Fruit fly (Drosophila melanogaster) whole organism, pupa: ENCODE results near the gene CG31287.

Source experiments
- CG10348 ChIP-seq: fragments of 200-800 bp; sonication (Bioruptor generic); IDR thresholded peaks from 2 replicates; pipeline ENCODE4 v1.3.6; 2022; ENCODE audit warnings: missing biosample characterization, missing genetic modification characterization
- CG12605 ChIP-seq: fragments of 200-800 bp; sonication (Bioruptor generic); IDR thresholded peaks from 2 replicates; pipeline ENCODE4 v1.3.6; 2022; ENCODE audit warnings: missing biosample characterization, missing genetic modification characterization
- CG13204 ChIP-seq: fragments of 200-800 bp; sonication (Bioruptor generic); optimal IDR thresholded peaks from 2 replicates; lab custom pipeline; 2018; ENCODE audit warnings: missing biosample characterization, mild to moderate bottlenecking, missing genetic modification characterization, moderate library complexity
- CG14655 ChIP-seq: fragments of 200-800 bp; sonication (Bioruptor generic); optimal IDR thresholded peaks from 3 replicates; lab custom pipeline; 2017; ENCODE audit warnings: mild to moderate bottlenecking, missing biosample characterization, missing genetic modification reagents, missing genetic modification characterization
- CG15710 ChIP-seq: fragments of 200-800 bp; sonication (Bioruptor generic); optimal IDR thresholded peaks from 2 replicates; lab custom pipeline; 2018; ENCODE audit warnings: missing biosample characterization, mild to moderate bottlenecking, missing genetic modification characterization, moderate library complexity
- CG17806 ChIP-seq: fragments of 200-800 bp; sonication (Bioruptor generic); optimal IDR thresholded peaks from 2 replicates; lab custom pipeline; 2018; ENCODE audit warnings: missing biosample characterization, mild to moderate bottlenecking, missing genetic modification characterization, moderate library complexity
- CG32121 ChIP-seq: fragments of 200-800 bp; sonication (Bioruptor generic); IDR thresholded peaks from 2 replicates; pipeline ENCODE4 v1.3.6; 2022; ENCODE audit warnings: missing biosample characterization, missing genetic modification characterization
- CG34367 ChIP-seq: fragments of 200-800 bp; sonication (Bioruptor generic); optimal IDR thresholded peaks from 2 replicates; lab custom pipeline; 2018; ENCODE audit warnings: missing biosample characterization, mild to moderate bottlenecking, missing genetic modification characterization
- CG4496 ChIP-seq: fragments of 200-800 bp; sonication (Bioruptor generic); IDR thresholded peaks from 3 replicates; pipeline ENCODE4 v1.3.6; 2022; ENCODE audit warnings: missing biosample characterization, missing genetic modification characterization
- CG8159 ChIP-seq: fragments of 200-800 bp; sonication (Bioruptor generic); optimal IDR thresholded peaks from 3 replicates; lab custom pipeline; 2018; ENCODE audit warnings: missing biosample characterization, mild to moderate bottlenecking, missing genetic modification characterization, moderate library complexity
- CG8301 ChIP-seq: fragments of 200-800 bp; sonication (Bioruptor generic); optimal IDR thresholded peaks from 2 replicates; lab custom pipeline; 2018; ENCODE audit warnings: missing biosample characterization, mild to moderate bottlenecking, missing genetic modification characterization
- CG9948 ChIP-seq: fragments of 200-800 bp; sonication (Bioruptor generic); optimal IDR thresholded peaks from 2 replicates; lab custom pipeline; 2018; ENCODE audit warnings: missing biosample characterization, mild to moderate bottlenecking, missing genetic modification characterization, moderate library complexity
- D1 ChIP-seq: fragments of 200-800 bp; sonication (Bioruptor generic); optimal IDR thresholded peaks from 2 replicates; lab custom pipeline; 2018; ENCODE audit warnings: missing biosample characterization, mild to moderate bottlenecking, missing genetic modification characterization, moderate library complexity
- EcR ChIP-seq: fragments of 200-800 bp; sonication (Bioruptor generic); optimal IDR thresholded peaks from 3 replicates; lab custom pipeline; 2019; ENCODE audit warnings: missing biosample characterization, missing genetic modification characterization, mild to moderate bottlenecking, moderate library complexity, missing genetic modification reagents
- Ets98B ChIP-seq: fragments of 200-800 bp; sonication (Bioruptor generic); IDR thresholded peaks from 2 replicates; pipeline ENCODE4 v1.3.6; 2022; ENCODE audit warnings: missing biosample characterization, missing genetic modification characterization
- Pif1A ChIP-seq: fragments of 200-800 bp; sonication (Bioruptor generic); optimal IDR thresholded peaks from 3 replicates; lab custom pipeline; 2016; ENCODE audit warnings: missing biosample characterization, missing genetic modification characterization
- Pif1B ChIP-seq: fragments of 200-800 bp; sonication (Bioruptor generic); optimal IDR thresholded peaks from 3 replicates; lab custom pipeline; 2016; ENCODE audit warnings: missing biosample characterization, missing genetic modification characterization
- Snoo ChIP-seq: fragments of 200-800 bp; sonication (Bioruptor generic); optimal IDR thresholded peaks from 3 replicates; lab custom pipeline; 2017; ENCODE audit warnings: missing biosample characterization, mild to moderate bottlenecking, missing genetic modification characterization, inconsistent platforms
- fd96Ca ChIP-seq: fragments of 200-800 bp; sonication (Bioruptor generic); IDR thresholded peaks from 3 replicates; pipeline ENCODE4 v1.3.6; 2022; ENCODE audit warnings: missing biosample characterization, missing genetic modification characterization
- gl ChIP-seq: fragments of 200-800 bp; sonication (Bioruptor generic); optimal IDR thresholded peaks from 2 replicates; lab custom pipeline; 2018; ENCODE audit warnings: missing biosample characterization, mild to moderate bottlenecking, missing genetic modification characterization
- rn ChIP-seq: fragments of 200-800 bp; sonication (Bioruptor generic); IDR thresholded peaks from 2 replicates; pipeline ENCODE4 v1.3.6; 2022; ENCODE audit warnings: missing biosample characterization, missing genetic modification characterization

CG31287 gene

DNA sequence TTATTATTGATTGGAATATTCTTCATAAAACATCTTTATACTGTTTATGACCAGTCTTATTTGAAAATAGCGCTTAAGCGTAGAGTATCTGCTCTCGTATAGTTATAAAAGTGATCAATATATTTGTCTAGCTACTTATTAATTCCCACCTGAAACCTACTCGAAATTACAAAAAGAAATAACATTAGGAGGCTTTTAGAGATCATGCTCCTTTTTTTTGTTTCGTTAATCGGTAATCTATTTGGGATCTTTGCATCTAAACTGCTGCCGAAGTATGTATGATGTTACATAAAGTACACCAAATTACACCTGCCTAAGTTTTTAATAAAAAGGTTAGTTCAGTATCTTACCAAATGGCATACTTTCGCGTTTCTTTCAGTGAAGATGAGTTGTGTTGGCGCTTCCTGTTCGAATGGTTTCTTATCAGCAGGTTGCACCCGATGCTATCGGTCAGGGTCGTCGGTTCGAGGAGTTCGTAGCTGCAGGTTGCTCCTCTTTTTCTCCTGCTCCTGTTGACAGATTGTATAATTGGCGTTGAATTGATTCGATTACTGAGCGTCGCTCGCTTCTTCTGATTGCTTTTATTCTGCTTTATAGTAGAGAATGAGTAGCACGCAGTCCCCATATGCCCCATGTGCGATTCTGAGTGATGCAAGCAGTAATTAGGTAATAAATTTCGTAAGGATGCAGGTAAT is 35.0 kb downstream of the CG31287 start:
- peak; percentile 68 for TF ChIP-seq CG8159
- peak; percentile 50 for TF ChIP-seq CG15710 (tag; lab: Kevin White, UChicago)
- peak; percentile 91 for TF ChIP-seq EcR (GFP tag; lab: Kevin White, UChicago)
- no peak for TF ChIP-seq Pif1B
- peak; percentile 35 for TF ChIP-seq CG17806
- TF ChIP-seq CG34367 (tag; lab: Kevin White, UChicago) = peak; percentile 25
- peak; percentile 17 for TF ChIP-seq Snoo
- TF ChIP-seq CG8301 (tag; lab: Kevin White, UChicago) = peak; percentile 26
- no peak for TF ChIP-seq gl
- TF ChIP-seq CG4496 (GFP tag; lab: Robert Waterston, UW) = no peak
- peak; percentile 47 for TF ChIP-seq CG9948 (tag; lab: Kevin White, UChicago)
- peak; percentile 2 for TF ChIP-seq D1 (tag; lab: Kevin White, UChicago)
- peak; percentile 64 for TF ChIP-seq CG14655 (GFP tag; lab: Kevin White, UChicago)
- TF ChIP-seq, all 21 proteins: peak for 10

DNA sequence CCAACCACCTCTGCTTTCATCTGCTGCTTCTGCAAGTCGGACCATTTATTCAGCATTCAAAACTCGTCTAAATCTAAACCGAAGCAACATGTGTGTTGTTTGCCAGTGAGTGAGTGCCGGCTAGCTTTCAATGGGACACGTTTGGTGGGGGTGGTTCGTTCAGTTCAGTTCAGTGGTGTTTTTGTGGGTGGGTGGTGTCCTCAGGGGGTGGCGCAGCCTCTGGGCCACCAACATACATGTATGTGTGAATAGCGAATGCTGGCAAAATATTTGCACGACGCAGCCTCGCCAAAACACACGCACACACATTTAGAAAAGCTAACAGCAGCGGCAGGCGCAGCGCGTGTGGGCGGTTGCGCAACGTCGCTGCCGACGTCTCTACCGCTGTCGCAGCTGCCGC is 36.1 kb downstream of the CG31287 start:
- TF ChIP-seq CG14655 (GFP tag; lab: Kevin White, UChicago) (no peak), CG8159 (no peak), Pif1A (GFP tag; lab: Kevin White, UChicago) (no peak), CG13204 (GFP tag; lab: Kevin White, UChicago) (peak; percentile 57)

DNA sequence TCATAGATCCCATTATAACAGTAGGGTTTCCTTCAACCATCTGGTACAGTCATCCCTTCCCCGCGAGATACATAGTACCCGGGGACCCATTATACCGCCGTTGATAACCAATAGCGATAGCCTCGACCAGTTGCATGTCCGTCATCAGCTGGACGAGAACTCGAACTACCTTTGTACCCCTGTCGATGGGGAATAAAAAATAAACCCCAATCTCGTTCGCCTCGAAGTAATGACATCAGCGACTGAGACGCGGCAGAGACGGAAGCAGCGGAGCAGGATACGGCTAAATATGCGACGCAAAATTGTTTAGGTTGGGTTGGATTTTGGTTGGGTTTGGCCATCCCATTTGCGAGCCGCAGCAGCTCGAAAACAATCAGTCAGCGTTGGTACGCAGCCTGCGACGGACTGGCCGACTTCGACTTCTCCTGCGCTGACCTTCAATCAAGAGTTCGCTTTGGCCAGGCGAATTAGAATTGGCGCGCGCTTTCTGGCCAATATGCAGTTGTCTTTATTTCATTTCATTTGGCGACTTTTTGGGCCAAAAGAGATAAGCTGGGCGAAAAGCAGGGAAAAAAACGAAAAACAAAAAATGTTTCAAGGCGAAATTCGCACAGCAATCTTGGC is 37.4 kb downstream of the CG31287 start:
- TF ChIP-seq CG14655 (GFP tag; lab: Kevin White, UChicago) = peak; percentile 1
- peak; percentile 42 for TF ChIP-seq gl
- TF ChIP-seq Snoo = peak; percentile 32
- TF ChIP-seq CG8159 = peak; percentile 28
- TF ChIP-seq D1 (tag; lab: Kevin White, UChicago) = no peak

DNA sequence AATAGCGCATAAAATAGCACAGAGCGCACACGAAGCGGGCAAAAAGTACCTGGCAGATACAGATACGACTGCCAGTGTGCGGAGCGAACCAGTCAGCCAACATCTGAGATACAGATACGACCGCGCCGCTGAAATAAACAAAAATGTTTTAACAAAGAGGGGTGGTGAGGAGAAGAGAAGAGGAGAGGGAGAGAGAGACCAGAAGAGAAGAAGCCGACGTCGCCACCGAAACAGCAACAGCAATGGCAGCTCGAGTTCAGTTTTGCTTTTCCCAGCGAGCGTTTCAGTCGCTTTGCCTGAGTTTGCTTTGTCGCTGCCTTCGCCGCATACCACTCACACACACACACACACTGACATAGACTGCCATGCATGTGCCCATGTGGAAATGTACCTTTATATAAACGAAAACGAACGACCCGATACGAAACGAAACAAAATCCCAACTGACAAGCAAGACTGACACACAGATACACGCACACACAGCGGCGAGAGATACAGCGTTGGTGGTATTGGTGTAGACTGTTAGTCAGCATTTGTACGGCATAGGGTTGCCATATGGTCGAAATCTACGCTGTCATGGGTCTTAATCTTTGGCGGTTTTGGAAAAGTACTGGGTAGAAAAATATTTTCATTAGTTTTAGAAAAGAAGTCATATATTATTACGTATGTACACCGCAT is 38.1 kb downstream of the CG31287 start:
- TF ChIP-seq CG8159 (peak; percentile 47), Pif1B (no peak), CG10348 (GFP tag; lab: Robert Waterston, UW) (no peak), CG9948 (tag; lab: Kevin White, UChicago) (no peak), CG34367 (tag; lab: Kevin White, UChicago) (no peak), rn (no peak), CG14655 (GFP tag; lab: Kevin White, UChicago) (peak; percentile 25), CG13204 (GFP tag; lab: Kevin White, UChicago) (peak; percentile 97), fd96Ca (no peak), CG17806 (no peak), CG4496 (GFP tag; lab: Robert Waterston, UW) (no peak), CG15710 (tag; lab: Kevin White, UChicago) (peak; percentile 21), CG12605 (no peak), D1 (tag; lab: Kevin White, UChicago) (no peak), CG32121 (GFP tag; lab: Robert Waterston, UW) (no peak), Snoo (no peak), gl (peak; percentile 33), Ets98B (no peak), CG8301 (tag; lab: Kevin White, UChicago) (no peak), Pif1A (GFP tag; lab: Kevin White, UChicago) (no peak), EcR (GFP tag; lab: Kevin White, UChicago) (peak; percentile 90)

dm6 chr3R:16241822-16242221 is 38.7 kb downstream of the CG31287 start:
- TF ChIP-seq Pif1B (no peak), CG9948 (tag; lab: Kevin White, UChicago) (no peak), Ets98B (no peak), Pif1A (GFP tag; lab: Kevin White, UChicago) (no peak), CG8159 (peak; percentile 41), CG34367 (tag; lab: Kevin White, UChicago) (no peak), fd96Ca (no peak), CG8301 (tag; lab: Kevin White, UChicago) (no peak), rn (no peak), CG12605 (no peak), CG14655 (GFP tag; lab: Kevin White, UChicago) (peak; percentile 35), CG32121 (GFP tag; lab: Robert Waterston, UW) (no peak), CG10348 (GFP tag; lab: Robert Waterston, UW) (no peak), CG13204 (GFP tag; lab: Kevin White, UChicago) (no peak), EcR (GFP tag; lab: Kevin White, UChicago) (no peak), gl (no peak), Snoo (peak; percentile 26), D1 (tag; lab: Kevin White, UChicago) (no peak), CG17806 (no peak), CG15710 (tag; lab: Kevin White, UChicago) (no peak), CG4496 (GFP tag; lab: Robert Waterston, UW) (no peak)

dm6 chr3R:16242461-16242934 is 39.3 kb downstream of the CG31287 start:
- peak; percentile 20 for TF ChIP-seq CG9948 (tag; lab: Kevin White, UChicago)
- TF ChIP-seq Snoo = peak; percentile 37
- peak; percentile 64 for TF ChIP-seq gl
- TF ChIP-seq CG32121 (GFP tag; lab: Robert Waterston, UW) = no peak
- TF ChIP-seq CG12605 = no peak
- TF ChIP-seq CG15710 (tag; lab: Kevin White, UChicago) = peak; percentile 15
- no peak for TF ChIP-seq CG4496 (GFP tag; lab: Robert Waterston, UW)
- peak; percentile 97 for TF ChIP-seq CG13204 (GFP tag; lab: Kevin White, UChicago)
- no peak for TF ChIP-seq D1 (tag; lab: Kevin White, UChicago)
- TF ChIP-seq CG34367 (tag; lab: Kevin White, UChicago) = peak; percentile 15
- no peak for TF ChIP-seq Ets98B
- TF ChIP-seq CG8301 (tag; lab: Kevin White, UChicago) = peak; percentile 7
- TF ChIP-seq CG14655 (GFP tag; lab: Kevin White, UChicago) = no peak
- peak; percentile 66 for TF ChIP-seq Pif1B
- no peak for TF ChIP-seq rn
- TF ChIP-seq Pif1A (GFP tag; lab: Kevin White, UChicago) = peak; percentile 71
- no peak for TF ChIP-seq CG10348 (GFP tag; lab: Robert Waterston, UW)
- no peak for TF ChIP-seq CG17806
- TF ChIP-seq EcR (GFP tag; lab: Kevin White, UChicago) = peak; percentile 96
- peak; percentile 33 for TF ChIP-seq CG8159
- TF ChIP-seq fd96Ca = no peak
